Worm (Caenorhabditis elegans) whole organism, mixed stage, embryonic: Measurements from ENCODE around the gene str-238.
A peak's percentile ranks its signal among the peaks of the same experiment; 100 is the strongest.

Source experiments
- M03D4.4 ChIP-seq: sonication (generic microtip); optimal IDR thresholded peaks from 2 replicates; lab custom pipeline; 2017; ENCODE audit warnings: mild to moderate bottlenecking, missing genetic modification characterization, missing compliant biosample characterization
- blmp-1 ChIP-seq: fragments of 150-350 bp; optimal IDR thresholded peaks from 2 replicates; lab custom pipeline; 2014; ENCODE audit warnings: missing biosample characterization, missing genetic modification characterization
- ceh-43 ChIP-seq: fragments of 200-800 bp; sonication (Bioruptor generic); optimal IDR thresholded peaks from 2 replicates; lab custom pipeline; 2018; ENCODE audit warnings: mild to moderate bottlenecking, missing genetic modification characterization, moderate library complexity, missing compliant biosample characterization
- ces-1 ChIP-seq: fragments of 150-350 bp; optimal IDR thresholded peaks from 2 replicates; lab custom pipeline; 2014; ENCODE audit warnings: missing biosample characterization, missing genetic modification reagents, missing genetic modification characterization
- cnd-1 ChIP-seq: fragments of 200-800 bp; sonication (Bioruptor generic); optimal IDR thresholded peaks from 2 replicates; lab custom pipeline; 2018; ENCODE audit warnings: mild to moderate bottlenecking, missing genetic modification characterization, missing compliant biosample characterization
- drap-1 ChIP-seq: fragments of 200-800 bp; sonication (Bioruptor generic); optimal IDR thresholded peaks from 3 replicates; lab custom pipeline; 2018; ENCODE audit warnings: mild to moderate bottlenecking, missing genetic modification characterization, missing compliant biosample characterization
- elt-1 ChIP-seq: sonication (generic microtip); optimal IDR thresholded peaks from 2 replicates; lab custom pipeline; 2017; ENCODE audit warnings: missing genetic modification characterization, mild to moderate bottlenecking, missing compliant biosample characterization, antibody characterized with exemption, moderate library complexity, borderline replicate concordance; ENCODE audit not compliant: insufficient read depth
- elt-3 ChIP-seq: fragments of 150-350 bp; optimal IDR thresholded peaks from 2 replicates; lab custom pipeline; 2014; ENCODE audit warnings: missing biosample characterization, missing genetic modification characterization
- flh-1 ChIP-seq: fragments of 200-800 bp; sonication (Bioruptor generic); optimal IDR thresholded peaks from 2 replicates; lab custom pipeline; 2018; ENCODE audit warnings: mild to moderate bottlenecking, missing genetic modification characterization, moderate library complexity, missing compliant biosample characterization
- ham-2 ChIP-seq: fragments of 200-800 bp; sonication (Bioruptor generic); optimal IDR thresholded peaks from 2 replicates; lab custom pipeline; 2018; ENCODE audit warnings: mild to moderate bottlenecking, missing genetic modification characterization, missing compliant biosample characterization
- hlh-1 ChIP-seq: fragments of 150-350 bp; optimal IDR thresholded peaks from 2 replicates; lab custom pipeline; 2014; ENCODE audit warnings: missing biosample characterization, missing genetic modification reagents, missing genetic modification characterization
- lin-13 ChIP-seq: fragments of 150-350 bp; optimal IDR thresholded peaks from 2 replicates; lab custom pipeline; 2014; ENCODE audit warnings: missing biosample characterization, missing genetic modification characterization
- lin-32 ChIP-seq: fragments of 200-800 bp; sonication (Bioruptor generic); optimal IDR thresholded peaks from 2 replicates; lab custom pipeline; 2018; ENCODE audit warnings: mild to moderate bottlenecking, missing genetic modification characterization, missing compliant biosample characterization
- lsy-2 ChIP-seq: fragments of 150-350 bp; optimal IDR thresholded peaks from 2 replicates; lab custom pipeline; 2014; ENCODE audit warnings: missing biosample characterization, missing genetic modification characterization
- mab-5 ChIP-seq: fragments of 150-350 bp; optimal IDR thresholded peaks from 2 replicates; lab custom pipeline; 2014; ENCODE audit warnings: missing biosample characterization, missing genetic modification characterization
- mep-1 ChIP-seq: fragments of 150-350 bp; optimal IDR thresholded peaks from 2 replicates; lab custom pipeline; 2017; ENCODE audit warnings: missing biosample characterization, missing genetic modification reagents, missing genetic modification characterization, inconsistent platforms
- mls-2 ChIP-seq: sonication (generic microtip); optimal IDR thresholded peaks from 2 replicates; lab custom pipeline; 2016; ENCODE audit warnings: mild to moderate bottlenecking, missing genetic modification characterization, moderate library complexity, missing compliant biosample characterization
- nhr-12 ChIP-seq: fragments of 150-350 bp; optimal IDR thresholded peaks from 2 replicates; lab custom pipeline; 2014; ENCODE audit warnings: missing biosample characterization, missing genetic modification characterization
- nhr-2 ChIP-seq: fragments of 150-350 bp; optimal IDR thresholded peaks from 2 replicates; lab custom pipeline; 2014; ENCODE audit warnings: missing biosample characterization, missing genetic modification characterization
- nhr-237 ChIP-seq: fragments of 150-350 bp; optimal IDR thresholded peaks from 2 replicates; lab custom pipeline; 2014; ENCODE audit warnings: missing biosample characterization, missing genetic modification characterization
- nhr-28 ChIP-seq: fragments of 150-350 bp; optimal IDR thresholded peaks from 2 replicates; lab custom pipeline; 2014; ENCODE audit warnings: missing biosample characterization, missing genetic modification characterization
- nhr-76 ChIP-seq: sonication (generic microtip); optimal IDR thresholded peaks from 2 replicates; lab custom pipeline; 2017; ENCODE audit warnings: missing biosample characterization, missing genetic modification characterization
- pha-4 ChIP-seq: fragments of 150-350 bp; optimal IDR thresholded peaks from 2 replicates; lab custom pipeline; 2018; ENCODE audit warnings: missing biosample characterization, missing genetic modification reagents, missing genetic modification characterization
- sem-2 ChIP-seq: fragments of 200-800 bp; sonication (Bioruptor generic); optimal IDR thresholded peaks from 2 replicates; lab custom pipeline; 2018; ENCODE audit warnings: mild to moderate bottlenecking, missing genetic modification characterization, missing compliant biosample characterization
- snpc-4 ChIP-seq: fragments of 150-350 bp; optimal IDR thresholded peaks from 2 replicates; lab custom pipeline; 2014; ENCODE audit warnings: missing biosample characterization, missing genetic modification characterization
- sptf-1 ChIP-seq: sonication (generic microtip); optimal IDR thresholded peaks from 2 replicates; lab custom pipeline; 2017; ENCODE audit warnings: mild to moderate bottlenecking, missing genetic modification characterization, moderate library complexity, missing compliant biosample characterization
- tbx-8 ChIP-seq: fragments of 200-800 bp; sonication (Bioruptor generic); optimal IDR thresholded peaks from 2 replicates; lab custom pipeline; 2018; ENCODE audit warnings: mild to moderate bottlenecking, missing genetic modification characterization, moderate library complexity, missing compliant biosample characterization
- unc-120 ChIP-seq: sonication (generic microtip); optimal IDR thresholded peaks from 2 replicates; lab custom pipeline; 2017; ENCODE audit warnings: missing genetic modification characterization, missing compliant biosample characterization; ENCODE audit not compliant: poor library complexity, severe bottlenecking
- unc-39 ChIP-seq: fragments of 150-350 bp; optimal IDR thresholded peaks from 2 replicates; lab custom pipeline; 2014; ENCODE audit warnings: missing biosample characterization, missing genetic modification characterization
- zip-8 ChIP-seq: fragments of 150-350 bp; optimal IDR thresholded peaks from 2 replicates; lab custom pipeline; 2014; ENCODE audit warnings: missing biosample characterization, missing genetic modification characterization
- ztf-11 ChIP-seq: fragments of 150-350 bp; optimal IDR thresholded peaks from 2 replicates; lab custom pipeline; 2014; ENCODE audit warnings: missing biosample characterization, missing genetic modification characterization

The str-238 gene

DNA sequence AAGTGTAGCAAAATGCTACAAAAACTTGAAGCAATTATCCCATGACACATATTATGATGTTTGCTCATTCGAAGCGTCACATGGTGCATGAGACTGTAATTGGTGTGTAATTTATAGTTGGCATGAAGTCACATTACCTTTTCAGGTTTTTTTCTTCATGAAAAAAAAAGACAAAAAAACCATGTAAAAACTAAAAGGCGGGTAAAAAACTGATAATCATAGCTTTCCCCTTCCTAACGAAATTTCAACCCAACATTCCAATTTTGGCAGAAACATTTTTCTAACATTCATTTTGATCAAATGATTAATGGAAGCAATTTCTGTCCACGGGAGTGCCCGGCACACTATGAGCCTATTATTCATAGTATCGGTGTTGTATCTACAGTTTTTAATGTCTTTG lies 16.8 kb upstream of the str-238 start, which contains the start of gene sri-4:
sri-4 (plus strand) TSS at position 301 of the 400 bp plus-strand sequence.
- TF ChIP-seq sptf-1 (tag; lab: Kevin White, UChicago) (no peak), blmp-1 (tag; lab: Kevin White, UChicago) (no peak), lin-13 (tag; lab: Kevin White, UChicago) (no peak), tbx-8 (no peak), mab-5 (no peak), pha-4 (tag; lab: Kevin White, UChicago) (no peak), elt-3 (tag; lab: Kevin White, UChicago) (no peak), nhr-28 (no peak), mep-1 (tag; lab: Kevin White, UChicago) (no peak), nhr-237 (tag; lab: Kevin White, UChicago) (no peak)

DNA sequence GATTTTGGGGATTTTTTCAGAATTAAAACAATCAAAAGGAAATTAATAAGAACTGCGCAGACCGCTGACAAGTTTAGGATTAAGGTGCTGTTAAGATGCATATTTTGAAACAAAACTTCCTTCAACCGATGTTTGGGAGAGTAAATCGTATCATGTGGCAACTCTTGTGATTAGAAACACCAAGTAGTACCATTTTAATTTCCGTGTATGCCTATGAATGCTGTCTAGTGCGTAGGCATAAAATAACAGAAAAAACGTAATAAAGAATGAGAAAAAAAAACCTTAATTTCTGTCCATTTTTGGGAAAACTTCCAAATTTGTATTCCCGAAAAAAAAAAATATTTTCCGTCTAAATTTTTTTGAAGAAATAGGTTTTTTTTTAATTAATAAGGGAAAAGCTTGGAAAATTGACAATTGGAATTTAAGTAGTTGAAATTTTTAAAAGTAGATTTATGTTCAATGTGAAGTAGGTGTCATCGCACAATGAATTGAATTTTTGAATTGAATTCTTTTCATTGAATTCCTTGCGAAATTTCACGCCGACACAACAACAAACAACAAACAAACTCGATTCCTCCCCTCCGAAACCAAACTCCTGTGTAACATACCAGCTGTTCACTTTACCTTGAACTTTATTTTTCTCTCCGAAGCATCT lies 12.0 kb upstream of the str-238 start, which contains the start of the genes str-262 and srp-1:
str-262 (minus strand) TSS at position 101 of the 655 bp plus-strand sequence.
srp-1 (plus strand) TSS at position 605 of the 655 bp plus-strand sequence.
- TF ChIP-seq hlh-1 (tag; lab: Kevin White, UChicago), result peak; percentile 71
- TF ChIP-seq lin-32, result no peak

DNA sequence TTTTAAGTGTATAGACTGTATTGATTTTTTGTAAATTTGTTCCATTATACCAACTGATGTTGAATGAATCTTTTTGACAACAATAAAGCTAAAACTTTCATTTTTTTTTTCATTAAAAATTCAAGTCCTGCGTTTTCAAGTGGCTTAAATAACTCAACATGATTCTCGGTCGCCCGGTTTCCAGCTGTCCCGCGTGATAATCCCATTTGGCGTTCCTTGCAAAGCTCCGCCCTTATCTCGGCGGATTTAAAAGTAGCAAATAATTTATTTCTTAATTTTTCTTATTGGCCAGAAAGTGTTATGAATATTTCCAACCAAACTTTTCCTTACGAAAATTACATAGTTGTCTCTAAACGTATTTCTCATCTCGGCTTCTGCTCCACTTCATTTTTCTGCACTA lies 8.7 kb upstream of the str-238 start, which contains the start of gene str-20:
str-20 (plus strand) TSS at position 301 of the 400 bp plus-strand sequence.
- TF ChIP-seq blmp-1 (tag; lab: Kevin White, UChicago) (no peak), ztf-11 (no peak), unc-120 (tag; lab: Kevin White, UChicago) (no peak), mep-1 (tag; lab: Kevin White, UChicago) (no peak)

DNA sequence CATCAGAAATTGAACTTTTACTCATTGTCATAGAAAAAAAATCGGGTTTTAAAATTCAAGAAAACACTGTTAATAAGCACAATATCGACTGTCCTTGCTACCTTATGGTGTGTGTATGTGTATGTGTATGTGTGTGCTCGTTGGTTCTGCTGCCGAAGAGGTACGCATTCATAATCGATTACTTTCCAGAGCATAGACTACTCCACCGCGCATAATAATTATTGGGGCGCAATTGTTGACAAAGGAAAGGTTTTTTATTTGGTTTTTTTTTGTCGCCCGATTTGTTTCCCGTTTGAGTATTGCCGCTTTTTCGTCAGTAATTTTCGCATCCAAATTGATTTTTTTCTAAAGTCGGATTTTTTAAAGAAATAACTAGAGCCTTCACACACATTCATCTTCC lies 3.6 kb upstream of the str-238 start, which contains the start of gene C05E4.15:
C05E4.15 (minus strand) TSS at position 101 of the 400 bp plus-strand sequence.
- TF ChIP-seq M03D4.4 (tag; lab: Kevin White, UChicago), result no peak
- no peak for TF ChIP-seq sem-2
- no peak for TF ChIP-seq ham-2 (GFP tag; lab: Kevin White, UChicago)
- no peak for TF ChIP-seq ztf-11
- no peak for TF ChIP-seq elt-3 (tag; lab: Kevin White, UChicago)
- TF ChIP-seq nhr-12 (tag; lab: Kevin White, UChicago), result no peak
- TF ChIP-seq hlh-1 (tag; lab: Kevin White, UChicago), result no peak
- TF ChIP-seq pha-4 (tag; lab: Kevin White, UChicago), result no peak
- no peak for TF ChIP-seq nhr-2
- no peak for TF ChIP-seq nhr-76 (tag; lab: Kevin White, UChicago)

DNA sequence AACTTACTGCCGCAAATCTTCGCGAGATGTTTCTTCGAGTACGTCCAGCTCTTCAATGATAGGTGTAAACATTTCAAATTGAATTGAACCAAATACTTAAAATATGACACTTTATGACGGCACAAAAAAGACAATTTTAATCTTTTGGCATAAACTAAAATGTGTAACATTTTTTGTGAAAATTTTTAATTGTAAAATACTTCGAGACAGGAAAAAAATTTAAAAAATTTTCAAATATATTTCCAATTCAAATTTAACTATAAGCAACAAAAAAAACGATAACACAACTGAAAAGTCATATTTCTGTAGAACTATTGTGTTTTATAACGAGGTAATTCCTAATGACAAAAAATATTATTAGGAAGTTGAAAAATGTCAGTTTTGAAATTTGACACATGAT lies 3.0 kb upstream of the str-238 start, which contains the start of gene C05E4.12:
C05E4.12 (minus strand) TSS at position 101 of the 400 bp plus-strand sequence.
- TF ChIP-seq hlh-1 (tag; lab: Kevin White, UChicago) (no peak), lsy-2 (tag; lab: Kevin White, UChicago) (no peak), flh-1 (GFP tag; lab: Kevin White, UChicago) (no peak), snpc-4 (tag; lab: Kevin White, UChicago) (no peak), sptf-1 (tag; lab: Kevin White, UChicago) (no peak), nhr-76 (tag; lab: Kevin White, UChicago) (no peak), cnd-1 (tag; lab: Kevin White, UChicago) (no peak), sem-2 (no peak), mls-2 (no peak), drap-1 (no peak), nhr-237 (tag; lab: Kevin White, UChicago) (no peak), ztf-11 (no peak), elt-1 (tag; lab: Kevin White, UChicago) (no peak), mab-5 (no peak), ceh-43 (GFP tag; lab: Kevin White, UChicago) (no peak)

DNA sequence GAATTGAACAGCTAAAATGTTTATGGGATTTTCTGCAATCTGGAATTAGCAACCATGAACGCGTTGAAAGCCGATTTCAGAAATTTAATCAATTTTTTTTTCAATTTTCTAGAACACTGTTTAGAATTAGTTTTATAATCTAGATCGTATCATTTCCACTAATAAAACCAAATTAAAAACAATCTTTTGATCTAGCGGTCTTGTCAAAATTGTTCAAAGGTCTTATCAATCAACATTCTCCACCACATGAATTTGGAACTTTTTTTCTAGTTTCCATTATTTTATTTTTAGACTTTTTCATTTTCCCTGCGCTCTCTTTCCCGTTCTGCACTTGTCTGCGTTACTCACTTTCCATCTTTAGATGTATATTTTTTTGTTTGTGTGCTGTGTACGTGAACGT lies 2.5 kb upstream of the str-238 start, which contains the start of gene srp-2:
srp-2 (plus strand) TSS at position 301 of the 400 bp plus-strand sequence.
- no peak for TF ChIP-seq nhr-237 (tag; lab: Kevin White, UChicago)
- TF ChIP-seq unc-39 (tag; lab: Kevin White, UChicago), result no peak
- no peak for TF ChIP-seq zip-8 (tag; lab: Kevin White, UChicago)
- no peak for TF ChIP-seq lin-13 (tag; lab: Kevin White, UChicago)
- no peak for TF ChIP-seq ceh-43 (GFP tag; lab: Kevin White, UChicago)
- no peak for TF ChIP-seq elt-3 (tag; lab: Kevin White, UChicago)
- TF ChIP-seq mab-5, result no peak
- no peak for TF ChIP-seq elt-1 (tag; lab: Kevin White, UChicago)
- no peak for TF ChIP-seq flh-1 (GFP tag; lab: Kevin White, UChicago)
- no peak for TF ChIP-seq pha-4 (tag; lab: Kevin White, UChicago)
- no peak for TF ChIP-seq ces-1 (GFP tag; lab: Kevin White, UChicago)
